Worm (Caenorhabditis elegans): ENCODE data around the gene C23F12.3.

C23F12.3 gene

DNA sequence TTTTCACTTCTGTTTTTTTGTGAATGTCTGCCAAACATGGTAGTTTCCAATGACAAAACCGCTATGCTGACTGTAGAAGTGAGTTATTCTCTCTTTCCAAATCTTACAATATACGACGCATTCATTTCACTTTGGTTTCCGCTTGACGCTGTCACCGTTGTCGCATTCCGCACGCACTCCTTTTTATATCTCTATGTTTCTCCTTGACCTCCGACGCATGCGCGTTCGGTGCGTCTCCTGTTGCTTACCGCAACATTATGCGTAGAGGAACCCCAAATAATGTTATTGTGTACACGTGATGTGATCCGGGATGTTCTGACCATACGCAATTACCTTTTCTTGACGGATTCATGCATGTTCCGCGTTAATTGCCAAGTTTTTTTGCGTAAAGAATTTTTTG is 10.5 kb downstream of the C23F12.3 start:
- TF ChIP-seq unc-120 (tag; optimal IDR thresholded peaks at IDR 0.05; ENCODE audit: poor library complexity, severe bottlenecking) (no peak), ham-2 (GFP tag; optimal IDR thresholded peaks at IDR 0.05) (peak; percentile 77), mep-1 (tag; optimal IDR thresholded peaks at IDR 0.05) (peak; percentile 5), sem-2 (GFP tag; optimal IDR thresholded peaks at IDR 0.05) (no peak), M03D4.4 (tag; optimal IDR thresholded peaks at IDR 0.05) (no peak), lin-32 (GFP tag; optimal IDR thresholded peaks at IDR 0.05) (no peak), ceh-83 (GFP tag; optimal IDR thresholded peaks at IDR 0.05) (no peak), ceh-39 (tag; optimal IDR thresholded peaks at IDR 0.05) (no peak), nhr-2 (tag; optimal IDR thresholded peaks at IDR 0.05) (peak; percentile 53), nhr-28 (tag; optimal IDR thresholded peaks at IDR 0.05) (no peak), mab-5 (tag; optimal IDR thresholded peaks at IDR 0.05) (no peak), unc-39 (tag; optimal IDR thresholded peaks at IDR 0.05) (no peak)

DNA sequence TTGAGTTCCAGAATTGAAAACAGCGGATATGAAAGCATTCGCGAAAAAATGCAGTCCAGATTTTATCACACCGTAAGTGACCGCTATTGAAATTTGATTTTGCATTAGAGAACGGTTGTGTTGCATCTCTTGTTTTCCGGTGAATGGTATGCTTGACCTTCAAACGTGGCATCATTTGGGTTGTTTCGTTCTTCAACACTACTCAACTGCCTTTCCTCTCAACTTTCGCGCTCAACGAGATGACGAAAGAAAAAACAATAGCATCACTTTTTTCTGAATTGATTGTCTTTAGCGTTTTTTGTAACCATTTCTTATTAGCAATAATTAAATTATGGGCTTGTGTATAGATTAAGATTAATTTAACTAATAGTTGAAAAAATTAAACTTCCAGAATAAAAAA is 11.0 kb downstream of the C23F12.3 start:
- TF ChIP-seq lsy-2 (tag; optimal IDR thresholded peaks at IDR 0.05) (no peak), lin-32 (GFP tag; optimal IDR thresholded peaks at IDR 0.05) (no peak), tbx-8 (GFP tag; optimal IDR thresholded peaks at IDR 0.05) (no peak), ham-2 (GFP tag; optimal IDR thresholded peaks at IDR 0.05) (no peak)

ce11 chrX:9403622-9404255 is 12.3 kb downstream of the C23F12.3 start:
- TF ChIP-seq ces-1 (GFP tag; optimal IDR thresholded peaks at IDR 0.05) (no peak), hlh-1 (tag; optimal IDR thresholded peaks at IDR 0.05) (no peak), nhr-12 (tag; optimal IDR thresholded peaks at IDR 0.05) (no peak), pha-4 (tag; optimal IDR thresholded peaks at IDR 0.05) (no peak), mls-2 (tag; optimal IDR thresholded peaks at IDR 0.05) (no peak), nhr-2 (tag; optimal IDR thresholded peaks at IDR 0.05) (no peak), lin-13 (tag; optimal IDR thresholded peaks at IDR 0.05) (no peak), unc-62 (GFP tag; optimal IDR thresholded peaks at IDR 0.05) (no peak), lsy-2 (tag; optimal IDR thresholded peaks at IDR 0.05) (no peak)

ce11 chrX:9405922-9406321 is 14.5 kb downstream of the C23F12.3 start:
- TF ChIP-seq nhr-12 (tag; optimal IDR thresholded peaks at IDR 0.05) (no peak), elt-1 (tag; optimal IDR thresholded peaks at IDR 0.05; ENCODE audit: borderline replicate concordance, insufficient read depth) (peak; percentile 68)

DNA sequence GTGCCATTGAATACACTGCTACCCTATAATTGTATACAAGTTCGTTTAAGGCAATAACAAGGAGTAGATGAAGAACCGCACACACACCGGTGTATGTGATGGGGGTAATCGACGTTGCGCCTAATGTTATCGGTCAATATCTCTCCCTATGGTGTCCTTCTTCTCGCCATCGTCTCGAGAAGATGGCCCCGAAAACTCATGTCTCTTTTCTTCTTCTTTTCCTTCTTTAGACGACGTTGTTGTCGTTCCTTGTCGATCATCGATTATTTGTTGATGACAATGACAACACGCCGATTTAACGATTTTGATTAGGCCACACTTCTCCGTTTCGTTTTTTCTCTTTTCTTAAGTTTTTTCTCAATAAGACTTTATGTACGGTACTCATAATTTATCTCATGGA is 17.7 kb downstream of the C23F12.3 start:
- TF ChIP-seq nhr-12 (tag; optimal IDR thresholded peaks at IDR 0.05) (no peak), drap-1 (GFP tag; optimal IDR thresholded peaks at IDR 0.05) (no peak), mep-1 (tag; optimal IDR thresholded peaks at IDR 0.05) (no peak), unc-120 (tag; optimal IDR thresholded peaks at IDR 0.05; ENCODE audit: poor library complexity, severe bottlenecking) (no peak), sptf-1 (tag; optimal IDR thresholded peaks at IDR 0.05) (no peak)

DNA sequence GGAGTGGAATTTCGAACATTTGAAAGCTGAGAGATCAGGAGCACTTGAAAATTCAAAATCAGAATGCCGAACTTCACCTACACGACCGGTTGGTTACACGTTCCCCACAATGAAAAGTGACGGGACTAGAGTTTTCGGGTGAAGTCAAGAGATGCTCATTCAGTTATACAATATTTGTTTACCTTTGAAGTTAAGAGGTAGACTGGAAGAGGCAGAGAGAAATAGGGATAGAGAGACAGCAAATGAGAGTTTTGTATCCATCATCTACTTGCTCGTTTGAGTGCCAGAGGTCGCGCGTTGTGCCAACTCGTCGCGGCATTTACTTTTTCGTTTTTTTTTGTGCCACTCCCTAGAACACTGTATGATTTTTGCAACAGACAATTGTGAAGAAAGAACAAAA is 19.3 kb downstream of the C23F12.3 start:
- TF ChIP-seq mep-1 (tag; optimal IDR thresholded peaks at IDR 0.05) (no peak), ham-2 (GFP tag; optimal IDR thresholded peaks at IDR 0.05) (no peak), nhr-12 (tag; optimal IDR thresholded peaks at IDR 0.05) (no peak), M03D4.4 (tag; optimal IDR thresholded peaks at IDR 0.05) (no peak), snpc-4 (tag; optimal IDR thresholded peaks at IDR 0.05) (no peak), ceh-39 (tag; optimal IDR thresholded peaks at IDR 0.05) (no peak), drap-1 (GFP tag; optimal IDR thresholded peaks at IDR 0.05) (no peak), nhr-2 (tag; optimal IDR thresholded peaks at IDR 0.05) (no peak), tbx-8 (GFP tag; optimal IDR thresholded peaks at IDR 0.05) (no peak), ceh-43 (GFP tag; optimal IDR thresholded peaks at IDR 0.05) (no peak), bed-3 (GFP tag; optimal IDR thresholded peaks at IDR 0.05) (no peak), flh-1 (GFP tag; optimal IDR thresholded peaks at IDR 0.05) (no peak), sem-2 (GFP tag; optimal IDR thresholded peaks at IDR 0.05) (no peak), mls-2 (tag; optimal IDR thresholded peaks at IDR 0.05) (no peak), hlh-1 (tag; optimal IDR thresholded peaks at IDR 0.05) (no peak), lin-32 (GFP tag; optimal IDR thresholded peaks at IDR 0.05) (no peak), elt-1 (tag; optimal IDR thresholded peaks at IDR 0.05; ENCODE audit: borderline replicate concordance, insufficient read depth) (no peak)

All from whole organism, mixed stage, embryonic.